Fruit fly (Drosophila melanogaster) whole organism, adult: Measurements from ENCODE around the gene Nlg4.

Experiments used
- CG11617 ChIP-seq: fragments of 200-800 bp; sonication (Bioruptor generic); optimal IDR thresholded peaks from 2 replicates; lab custom pipeline; 2017; ENCODE audit warnings: mild to moderate bottlenecking, missing biosample characterization, missing genetic modification reagents, missing genetic modification characterization
- CG12768 ChIP-seq: fragments of 200-800 bp; sonication (Bioruptor generic); optimal IDR thresholded peaks from 2 replicates; lab custom pipeline; 2017; ENCODE audit warnings: missing biosample characterization, missing genetic modification characterization, mild to moderate bottlenecking, moderate library complexity, missing genetic modification reagents
- CG14711 ChIP-seq: fragments of 200-800 bp; sonication (Bioruptor generic); optimal IDR thresholded peaks from 2 replicates; lab custom pipeline; 2018; ENCODE audit warnings: missing biosample characterization, mild to moderate bottlenecking, missing genetic modification characterization, moderate library complexity
- CG1620 ChIP-seq: fragments of 200-800 bp; sonication (Bioruptor generic); optimal IDR thresholded peaks from 2 replicates; lab custom pipeline; 2016; ENCODE audit warnings: missing biosample characterization, missing genetic modification characterization
- CG33017 ChIP-seq: fragments of 200-800 bp; sonication (Bioruptor generic); optimal IDR thresholded peaks from 2 replicates; lab custom pipeline; 2018; ENCODE audit warnings: missing biosample characterization, mild to moderate bottlenecking, missing genetic modification characterization, moderate library complexity
- CG5204 ChIP-seq: fragments of 200-800 bp; sonication (Bioruptor generic); optimal IDR thresholded peaks from 2 replicates; lab custom pipeline; 2016; ENCODE audit warnings: missing biosample characterization, missing genetic modification characterization
- CG7045 ChIP-seq: fragments of 200-800 bp; sonication (Bioruptor generic); optimal IDR thresholded peaks from 2 replicates; lab custom pipeline; 2017; ENCODE audit warnings: missing biosample characterization, mild to moderate bottlenecking, missing genetic modification characterization
- CG7101 ChIP-seq: fragments of 200-800 bp; sonication (Bioruptor generic); optimal IDR thresholded peaks from 2 replicates; lab custom pipeline; 2018; ENCODE audit warnings: missing biosample characterization, mild to moderate bottlenecking, missing genetic modification characterization, moderate library complexity
- Clk ChIP-seq: fragments of 200-800 bp; sonication (Bioruptor generic); optimal IDR thresholded peaks from 2 replicates; lab custom pipeline; 2017; ENCODE audit warnings: missing biosample characterization, missing genetic modification characterization
- Crg-1 ChIP-seq: fragments of 200-800 bp; sonication (Bioruptor generic); optimal IDR thresholded peaks from 2 replicates; lab custom pipeline; 2016; ENCODE audit warnings: missing biosample characterization, missing genetic modification characterization
- Hr96 ChIP-seq: fragments of 200-800 bp; sonication (Bioruptor generic); optimal IDR thresholded peaks from 2 replicates; lab custom pipeline; 2016; ENCODE audit warnings: missing biosample characterization, missing genetic modification characterization
- Mnt ChIP-seq: fragments of 200-800 bp; sonication (Bioruptor generic); optimal IDR thresholded peaks from 2 replicates; lab custom pipeline; 2016; ENCODE audit warnings: missing biosample characterization, mild to moderate bottlenecking, missing genetic modification characterization
- bab1 ChIP-seq: fragments of 200-800 bp; sonication (Bioruptor generic); optimal IDR thresholded peaks from 3 replicates; lab custom pipeline; 2019; ENCODE audit warnings: missing biosample characterization, mild to moderate bottlenecking, missing genetic modification characterization, moderate library complexity
- cic ChIP-seq: fragments of 200-800 bp; sonication (Bioruptor generic); optimal IDR thresholded peaks from 2 replicates; lab custom pipeline; 2017; ENCODE audit warnings: missing biosample characterization, mild to moderate bottlenecking, missing genetic modification characterization, moderate library complexity
- cnc ChIP-seq, 2 experiments: fragments of >200 bp; optimal IDR thresholded peaks; 2 replicates each; lab custom pipeline; 2017
- kay ChIP-seq: fragments of 200-800 bp; sonication (Bioruptor generic); peaks from one replicate; lab custom pipeline; 2016; ENCODE audit warnings: missing biosample characterization, missing genetic modification characterization, borderline replicate concordance
- ovo ChIP-seq: fragments of 200-800 bp; sonication (Bioruptor generic); optimal IDR thresholded peaks from 2 replicates; lab custom pipeline; 2016; ENCODE audit warnings: missing biosample characterization, missing genetic modification characterization
- pad ChIP-seq: fragments of 200-800 bp; sonication (Bioruptor generic); optimal IDR thresholded peaks from 3 replicates; lab custom pipeline; 2017; ENCODE audit warnings: missing biosample characterization, missing genetic modification characterization, mild to moderate bottlenecking, moderate library complexity, missing genetic modification reagents
- tj ChIP-seq: fragments of 200-800 bp; sonication (Bioruptor generic); optimal IDR thresholded peaks from 3 replicates; lab custom pipeline; 2017; ENCODE audit warnings: missing biosample characterization, mild to moderate bottlenecking, missing genetic modification characterization, moderate library complexity
- toe ChIP-seq: fragments of 200-800 bp; sonication (Bioruptor generic); optimal IDR thresholded peaks from 2 replicates; lab custom pipeline; 2016; ENCODE audit warnings: missing biosample characterization, missing genetic modification characterization

Gene Nlg4

dm6 chr3R:20256278-20256979, 51.8 kb downstream of the Nlg4 start:
- no peak for TF ChIP-seq CG7101 (tag; lab: Kevin White, UChicago)
- TF ChIP-seq tj (GFP tag; lab: Kevin White, UChicago): no peak
- no peak for TF ChIP-seq Crg-1 (GFP tag; lab: Kevin White, UChicago)
- no peak for TF ChIP-seq Mnt
- TF ChIP-seq CG33017: no peak
- no peak for TF ChIP-seq cnc (optimal IDR thresholded peaks at IDR 0.05; lab: Kevin White, UChicago)
- TF ChIP-seq CG1620 (GFP tag; lab: Kevin White, UChicago): no peak
- no peak for TF ChIP-seq bab1 (GFP tag; lab: Kevin White, UChicago)
- no peak for TF ChIP-seq cic (GFP tag; lab: Kevin White, UChicago)
- no peak for TF ChIP-seq Hr96
- TF ChIP-seq CG14711 (tag; lab: Kevin White, UChicago): no peak
- TF ChIP-seq ovo (GFP tag; lab: Kevin White, UChicago): no peak

- TF ChIP-seq CG1620 (GFP tag; lab: Kevin White, UChicago) (no peak), toe (no peak), cic (GFP tag; lab: Kevin White, UChicago) (peak; percentile 69), CG11617 (no peak)
Observed at dm6 chr3R:20257180-20257936, 52.7 kb downstream of the Nlg4 start.

DNA sequence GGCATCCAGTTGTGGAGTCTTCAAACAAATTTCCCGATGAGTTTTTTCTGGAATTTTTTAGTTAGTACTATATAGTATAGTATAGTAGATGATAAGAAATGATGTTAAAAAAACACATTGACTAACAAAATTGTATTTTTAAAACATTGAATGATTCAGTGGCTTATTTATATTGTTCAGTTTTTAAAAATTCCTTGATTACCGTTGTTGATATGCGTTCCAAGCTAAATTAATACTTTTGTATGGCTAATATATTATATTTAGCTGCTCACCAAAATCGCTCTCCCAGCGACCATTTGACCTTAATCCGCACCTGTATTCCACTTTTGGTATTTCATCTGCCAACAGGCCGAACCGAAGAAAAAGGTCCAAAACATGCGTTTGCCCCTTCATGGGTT, 53.3 kb downstream of the Nlg4 start:
- TF ChIP-seq Mnt (no peak), kay (GFP tag; lab: Kevin White, UChicago) (peak; percentile 67)

DNA sequence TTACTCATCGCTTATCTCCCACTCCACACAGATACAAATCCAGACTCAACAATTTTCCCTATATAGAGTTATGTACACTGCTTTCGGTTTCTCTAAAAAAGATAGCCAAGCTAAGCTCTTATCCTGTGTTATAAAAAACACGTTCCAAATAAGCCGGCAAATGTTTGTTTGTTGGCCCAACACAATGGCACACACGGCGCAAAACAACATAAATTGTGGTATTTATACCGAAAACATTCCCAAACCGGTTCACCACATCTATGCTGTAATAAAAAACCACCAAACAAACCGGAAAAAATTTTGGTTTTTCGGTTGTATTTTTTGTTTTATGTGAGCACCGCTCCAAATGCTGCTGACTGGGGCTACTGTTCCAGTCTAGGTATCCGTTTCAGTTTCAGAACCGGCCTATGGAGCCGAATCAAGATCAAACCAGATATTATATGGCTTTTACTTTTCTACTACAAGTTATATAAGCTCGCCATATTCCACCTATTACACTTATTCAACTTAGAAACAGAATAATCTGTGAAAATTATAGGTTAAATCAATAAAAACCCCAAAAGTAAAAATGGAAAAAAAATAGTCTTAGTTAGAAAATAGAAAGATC, 54.3 kb downstream of the Nlg4 start:
- TF ChIP-seq toe (no peak), CG7101 (tag; lab: Kevin White, UChicago) (no peak), CG7045 (GFP tag; lab: Kevin White, UChicago) (no peak), Crg-1 (GFP tag; lab: Kevin White, UChicago) (no peak), CG1620 (GFP tag; lab: Kevin White, UChicago) (no peak), kay (GFP tag; lab: Kevin White, UChicago) (no peak), tj (GFP tag; lab: Kevin White, UChicago) (no peak), cnc (optimal IDR thresholded peaks at IDR 0.05; lab: Kevin White, UChicago) (no peak), Mnt (no peak), cic (GFP tag; lab: Kevin White, UChicago) (no peak)

DNA sequence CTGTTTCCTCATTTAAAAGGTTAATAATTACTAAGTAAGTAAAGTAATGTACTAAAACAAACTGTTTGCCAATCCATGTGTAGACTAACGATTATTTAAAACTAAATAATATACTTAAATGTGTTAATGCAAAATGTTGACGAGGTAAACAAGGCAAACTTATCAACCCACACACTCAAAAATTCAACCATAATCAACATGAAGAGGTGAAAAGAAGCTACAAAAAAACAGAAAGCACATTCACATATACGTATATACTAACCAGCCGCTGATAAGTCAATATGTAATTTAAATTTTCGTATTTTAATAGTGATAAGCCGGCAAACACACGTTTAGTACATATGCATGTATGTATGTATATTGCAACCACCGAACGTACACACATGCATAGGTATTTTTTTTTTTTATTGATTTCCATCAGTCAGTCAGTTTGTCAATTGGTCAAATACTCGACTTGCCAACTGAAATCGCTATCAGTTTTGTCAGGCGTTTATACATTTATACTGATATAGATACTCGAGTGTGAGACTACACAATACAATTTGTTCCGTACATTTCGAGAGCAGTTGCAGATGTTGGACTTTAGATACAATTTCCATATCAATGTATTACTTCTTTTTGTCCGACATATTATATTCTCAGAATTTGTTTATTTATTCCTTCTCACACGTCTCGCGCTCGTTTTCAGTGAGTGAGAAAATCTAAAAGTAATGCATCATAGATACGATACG, 55.0 kb downstream of the Nlg4 start:
- TF ChIP-seq Mnt (peak; percentile 10), CG7101 (tag; lab: Kevin White, UChicago) (peak; percentile 55), CG11617 (peak; percentile 1), Clk (no peak), CG7045 (GFP tag; lab: Kevin White, UChicago) (no peak), toe (no peak), CG1620 (GFP tag; lab: Kevin White, UChicago) (no peak), cic (GFP tag; lab: Kevin White, UChicago) (peak; percentile 99), pad (GFP tag; lab: Kevin White, UChicago) (no peak), CG12768 (GFP tag; lab: Kevin White, UChicago) (no peak), CG14711 (tag; lab: Kevin White, UChicago) (peak; percentile 32), CG5204 (GFP tag; lab: Kevin White, UChicago) (no peak), kay (GFP tag; lab: Kevin White, UChicago) (peak; percentile 94)

dm6 chr3R:20260382-20260781, 55.8 kb downstream of the Nlg4 start:
- TF ChIP-seq Mnt (no peak), kay (GFP tag; lab: Kevin White, UChicago) (peak; percentile 94)
